Fruit fly (Drosophila melanogaster): Measurements from ENCODE around the gene eag.
A peak's percentile ranks its signal among the peaks of the same experiment; 100 is the strongest.

The eag gene

dm6 chrX:15026897-15027296, 71.6 kb downstream of the eag start (continued):
- TF ChIP-seq Met (GFP tag; optimal IDR thresholded peaks at IDR 0.05) = peak; percentile 47
- peak; percentile 42 for TF ChIP-seq Sox102F (GFP tag; optimal IDR thresholded peaks at IDR 0.05)
- peak; percentile 46 for TF ChIP-seq vri (GFP tag; optimal IDR thresholded peaks at IDR 0.05)
- TF ChIP-seq topi (GFP tag; optimal IDR thresholded peaks at IDR 0.05) = peak; percentile 57
- TF ChIP-seq Lpt (GFP tag; optimal IDR thresholded peaks at IDR 0.05) = peak; percentile 38
- no peak for TF ChIP-seq fd85E (GFP tag; optimal IDR thresholded peaks at IDR 0.05)
- TF ChIP-seq CG10631 (GFP tag; optimal IDR thresholded peaks at IDR 0.05) = peak; percentile 30
- TF ChIP-seq CG11762 (GFP tag; optimal IDR thresholded peaks at IDR 0.05; ENCODE audit: insufficient read depth) = peak; percentile 4

dm6 chrX:15028152-15028551, 72.9 kb downstream of the eag start:
- no peak for TF ChIP-seq Smox (GFP tag; optimal IDR thresholded peaks at IDR 0.05)
- no peak for TF ChIP-seq eg (GFP tag; IDR thresholded peaks at IDR 0.05)
- TF ChIP-seq net (GFP tag; optimal IDR thresholded peaks at IDR 0.05) = no peak
- no peak for TF ChIP-seq CG32006 (GFP tag; optimal IDR thresholded peaks at IDR 0.05)
- no peak for TF ChIP-seq lz (GFP tag; optimal IDR thresholded peaks at IDR 0.05)
- TF ChIP-seq CG7368 (GFP tag; optimal IDR thresholded peaks at IDR 0.05) = no peak
- TF ChIP-seq Eip93F (GFP tag; optimal IDR thresholded peaks at IDR 0.05) = no peak
- no peak for TF ChIP-seq CG6792 (GFP tag; optimal IDR thresholded peaks at IDR 0.05)

- TF ChIP-seq Blimp-1 (GFP tag; optimal IDR thresholded peaks at IDR 0.05) (no peak), ss (GFP tag; optimal IDR thresholded peaks at IDR 0.05) (no peak), Met (GFP tag; optimal IDR thresholded peaks at IDR 0.05) (no peak), dsx (GFP tag; optimal IDR thresholded peaks at IDR 0.05; ENCODE audit: poor library complexity, severe bottlenecking) (peak; percentile 84), CG10631 (GFP tag; optimal IDR thresholded peaks at IDR 0.05) (no peak), CG8119 (GFP tag; IDR thresholded peaks at IDR 0.05) (no peak), Eip93F (GFP tag; optimal IDR thresholded peaks at IDR 0.05) (no peak), topi (GFP tag; optimal IDR thresholded peaks at IDR 0.05) (no peak), dac (GFP tag; optimal IDR thresholded peaks at IDR 0.05) (no peak), CG3919 (GFP tag; optimal IDR thresholded peaks at IDR 0.05) (peak; percentile 7), CG8319 (GFP tag; optimal IDR thresholded peaks at IDR 0.05) (no peak), Sox15 (GFP tag; optimal IDR thresholded peaks at IDR 0.05) (no peak), Gug (GFP tag; IDR thresholded peaks at IDR 0.05) (no peak), spab (GFP tag; optimal IDR thresholded peaks at IDR 0.05) (no peak), CG6163 (GFP tag; IDR thresholded peaks at IDR 0.05) (0 out of 3 replicates have a peak, but pooled peaks have one; percentile 31)
These were observed 74.6 kb downstream of the eag start for dm6 chrX:15029864-15030263.

- TF ChIP-seq svp (GFP tag) (peak; percentile 76), CG6276 (GFP tag; optimal IDR thresholded peaks at IDR 0.05) (peak; percentile 43), CG34406 (GFP tag; optimal IDR thresholded peaks at IDR 0.05) (peak; percentile 48), CG8319 (GFP tag; optimal IDR thresholded peaks at IDR 0.05) (no peak), CG3919 (GFP tag; optimal IDR thresholded peaks at IDR 0.05) (peak; percentile 35), dsx (GFP tag; optimal IDR thresholded peaks at IDR 0.05; ENCODE audit: poor library complexity, severe bottlenecking) (no peak), CG11762 (GFP tag; optimal IDR thresholded peaks at IDR 0.05; ENCODE audit: insufficient read depth) (no peak), CG10631 (GFP tag; optimal IDR thresholded peaks at IDR 0.05) (no peak), vri (GFP tag; optimal IDR thresholded peaks at IDR 0.05) (peak; percentile 10), ss (GFP tag; optimal IDR thresholded peaks at IDR 0.05) (no peak), CG31627 (GFP tag; optimal IDR thresholded peaks at IDR 0.05) (peak; percentile 48), spab (GFP tag; optimal IDR thresholded peaks at IDR 0.05) (no peak), achi (GFP tag; optimal IDR thresholded peaks at IDR 0.05) (peak; percentile 36), Hr38 (GFP tag; optimal IDR thresholded peaks at IDR 0.05) (no peak), Eip93F (GFP tag; optimal IDR thresholded peaks at IDR 0.05) (no peak), Eip78C (GFP tag) (peak; percentile 75), Sox102F (GFP tag; optimal IDR thresholded peaks at IDR 0.05) (peak; percentile 35), CG15336 (GFP tag; IDR thresholded peaks at IDR 0.05) (peak; percentile 56), CG6854 (GFP tag; optimal IDR thresholded peaks at IDR 0.05) (no peak), pdm3 (GFP tag; optimal IDR thresholded peaks at IDR 0.05) (peak; percentile 23), lz (GFP tag; optimal IDR thresholded peaks at IDR 0.05) (peak; percentile 11), topi (GFP tag; optimal IDR thresholded peaks at IDR 0.05) (peak; percentile 42), salr (GFP tag; optimal IDR thresholded peaks at IDR 0.05) (no peak), CG6792 (GFP tag; optimal IDR thresholded peaks at IDR 0.05) (no peak), CG6163 (GFP tag; IDR thresholded peaks at IDR 0.05) (peak; percentile 57; the same call in 2 of the 3 replicates), CG11294 (GFP tag; IDR thresholded peaks at IDR 0.05) (peak; percentile 34; the same call in 1 of the 2 replicates), Sox15 (GFP tag; optimal IDR thresholded peaks at IDR 0.05) (no peak), Eip75B (GFP tag; optimal IDR thresholded peaks at IDR 0.05) (peak; percentile 21), CG3032 (tag; optimal IDR thresholded peaks at IDR 0.05) (no peak), CG11902 (GFP tag; optimal IDR thresholded peaks at IDR 0.05) (peak; percentile 13), Ets21C (GFP tag; optimal IDR thresholded peaks at IDR 0.05) (peak; percentile 41), CG16779 (tag; optimal IDR thresholded peaks at IDR 0.05) (no peak)
These were observed 87.2 kb downstream of the eag start for dm6 chrX:15042499-15042898.
